Fruit fly (Drosophila melanogaster) whole organism, embryonic: ENCODE data around the gene CG13622.

Source experiments
- Adf1 ChIP-seq: fragments of 200-800 bp; sonication (Bioruptor generic); IDR thresholded peaks from 2 replicates; pipeline ENCODE4 v1.3.6; 2022; ENCODE audit warnings: missing biosample characterization, missing genetic modification characterization
- Atf3 ChIP-seq: fragments of 200-800 bp; sonication (Bioruptor generic); optimal IDR thresholded peaks from 3 replicates; lab custom pipeline; 2016; ENCODE audit warnings: missing biosample characterization, missing genetic modification characterization
- B-H1 ChIP-seq: fragments of 200-800 bp; sonication (Bioruptor generic); IDR thresholded peaks from 3 replicates; pipeline ENCODE4 v1.3.6; 2022; ENCODE audit warnings: missing biosample characterization, missing genetic modification characterization
- CG11093 ChIP-seq: fragments of 200-800 bp; sonication (Bioruptor generic); IDR thresholded peaks from 3 replicates; pipeline ENCODE4 v1.3.6; 2022; ENCODE audit warnings: missing biosample characterization, missing genetic modification characterization
- CG12155 ChIP-seq: fragments of 200-800 bp; sonication (Bioruptor generic); optimal IDR thresholded peaks from 3 replicates; lab custom pipeline; 2016; ENCODE audit warnings: missing biosample characterization, missing genetic modification characterization
- CG12391 ChIP-seq: fragments of 200-800 bp; sonication (Bioruptor generic); optimal IDR thresholded peaks from 3 replicates; lab custom pipeline; 2018; ENCODE audit warnings: missing biosample characterization, mild to moderate bottlenecking, missing genetic modification characterization, moderate library complexity
- CG12744 ChIP-seq: fragments of 200-800 bp; sonication (Bioruptor generic); optimal IDR thresholded peaks from 2 replicates; lab custom pipeline; 2016; ENCODE audit warnings: missing biosample characterization, missing genetic modification characterization
- CG12769 ChIP-seq: fragments of 200-800 bp; sonication (Bioruptor generic); optimal IDR thresholded peaks from 2 replicates; lab custom pipeline; 2019; ENCODE audit warnings: missing biosample characterization, mild to moderate bottlenecking, missing genetic modification characterization, moderate library complexity
- CG15514 ChIP-seq: fragments of 200-800 bp; sonication (Bioruptor generic); optimal IDR thresholded peaks from 3 replicates; lab custom pipeline; 2017; ENCODE audit warnings: missing biosample characterization, missing genetic modification characterization, mild to moderate bottlenecking, moderate library complexity, missing genetic modification reagents
- CG2889 ChIP-seq: fragments of 200-800 bp; sonication (Bioruptor generic); IDR thresholded peaks from 3 replicates; pipeline ENCODE4 v1.3.6; 2022; ENCODE audit warnings: missing biosample characterization, missing genetic modification characterization
- CG30431 ChIP-seq: fragments of 200-800 bp; sonication (Bioruptor generic); optimal IDR thresholded peaks from 2 replicates; lab custom pipeline; 2017; ENCODE audit warnings: missing biosample characterization, missing genetic modification characterization
- CG34376 ChIP-seq: fragments of 200-800 bp; sonication (Bioruptor generic); optimal IDR thresholded peaks from 2 replicates; lab custom pipeline; 2018; ENCODE audit warnings: missing biosample characterization, mild to moderate bottlenecking, missing genetic modification characterization
- CG42726 ChIP-seq: fragments of 200-800 bp; sonication (Bioruptor generic); IDR thresholded peaks from 2 replicates; pipeline ENCODE4 v1.3.6; 2022; ENCODE audit warnings: missing biosample characterization, missing genetic modification characterization; ENCODE audit not compliant: partially characterized antibody
- CG6272 ChIP-seq: fragments of 200-800 bp; sonication (Bioruptor generic); IDR thresholded peaks from 2 replicates; pipeline ENCODE4 v1.3.6; 2022; ENCODE audit warnings: missing biosample characterization, missing genetic modification characterization
- CG6689 ChIP-seq: fragments of 200-800 bp; sonication (Bioruptor generic); IDR thresholded peaks from 2 replicates; pipeline ENCODE4 v1.3.6; 2022; ENCODE audit warnings: missing biosample characterization, missing genetic modification characterization
- CG6791 ChIP-seq: fragments of 200-800 bp; sonication (Bioruptor generic); IDR thresholded peaks from 3 replicates; pipeline ENCODE4 v1.3.6; 2022; ENCODE audit warnings: missing biosample characterization, missing genetic modification characterization; ENCODE audit not compliant: partially characterized antibody
- CG6854 ChIP-seq: fragments of 200-800 bp; sonication (Bioruptor generic); optimal IDR thresholded peaks from 3 replicates; lab custom pipeline; 2017; ENCODE audit warnings: missing biosample characterization, mild to moderate bottlenecking, missing genetic modification characterization
- CG7271 ChIP-seq: fragments of 200-800 bp; sonication (Bioruptor generic); optimal IDR thresholded peaks from 2 replicates; lab custom pipeline; 2018; ENCODE audit warnings: missing biosample characterization, mild to moderate bottlenecking, missing genetic modification characterization, moderate library complexity
- CG8290 ChIP-seq, 3 experiments: fragments of 200-800 bp; sonication (Bioruptor generic); optimal IDR thresholded peaks; 2 replicates each; lab custom pipeline; 2016 to 2019; ENCODE audit warnings: missing biosample characterization in 3 of 3, missing genetic modification characterization in 3 of 3, mild to moderate bottlenecking in 2 of 3, moderate library complexity in 1 of 3
- CG8765 ChIP-seq: fragments of 200-800 bp; sonication (Bioruptor generic); IDR thresholded peaks from 2 replicates; pipeline ENCODE4 v1.3.6; 2022; ENCODE audit warnings: missing biosample characterization, missing genetic modification characterization
- CG9437 ChIP-seq: fragments of 200-800 bp; sonication (Bioruptor generic); optimal IDR thresholded peaks from 2 replicates; lab custom pipeline; 2018; ENCODE audit warnings: missing biosample characterization, mild to moderate bottlenecking, missing genetic modification characterization
- CG9727 ChIP-seq: fragments of 200-800 bp; sonication (Bioruptor generic); optimal IDR thresholded peaks from 3 replicates; lab custom pipeline; 2017; ENCODE audit warnings: missing biosample characterization, mild to moderate bottlenecking, missing genetic modification characterization
- CHES-1-like ChIP-seq: fragments of 200-800 bp; sonication (Bioruptor generic); optimal IDR thresholded peaks from 2 replicates; lab custom pipeline; 2016; ENCODE audit warnings: missing biosample characterization, missing genetic modification characterization
- Doc3 ChIP-seq: fragments of 200-800 bp; sonication (Bioruptor generic); IDR thresholded peaks from 3 replicates; pipeline ENCODE4 v1.3.6; 2022; ENCODE audit warnings: missing biosample characterization, missing genetic modification characterization; ENCODE audit not compliant: partially characterized antibody
- Dp ChIP-seq: fragments of 200-800 bp; sonication (Bioruptor generic); optimal IDR thresholded peaks from 2 replicates; lab custom pipeline; 2018; ENCODE audit warnings: missing biosample characterization, mild to moderate bottlenecking, missing genetic modification characterization, moderate library complexity
- Fer1 ChIP-seq: fragments of 200-800 bp; sonication (Bioruptor generic); optimal IDR thresholded peaks from 2 replicates; lab custom pipeline; 2017; ENCODE audit warnings: missing biosample characterization, mild to moderate bottlenecking, missing genetic modification characterization
- Mes4 ChIP-seq: fragments of 200-800 bp; sonication (Bioruptor generic); optimal IDR thresholded peaks from 2 replicates; lab custom pipeline; 2016; ENCODE audit warnings: missing biosample characterization, missing genetic modification characterization
- Rfx ChIP-seq: fragments of 200-800 bp; sonication (Bioruptor generic); IDR thresholded peaks from 2 replicates; pipeline ENCODE4 v1.3.6; 2022; ENCODE audit warnings: missing biosample characterization, missing genetic modification characterization
- Trl ChIP-seq, 3 experiments: fragments of >200 bp in 2 of 3; fragments of 200-800 bp in 1 of 3; sonication (Bioruptor generic) in 1 of 3; optimal IDR thresholded peaks; 2 replicates in 1 of 3; 3 replicates in 2 of 3; lab custom pipeline; 2016 to 2017; ENCODE audit warnings: missing biosample characterization in 1 of 3, missing genetic modification characterization in 1 of 3
- Xbp1 ChIP-seq: fragments of 200-800 bp; sonication (Bioruptor generic); optimal IDR thresholded peaks from 3 replicates; lab custom pipeline; 2016; ENCODE audit warnings: missing biosample characterization, mild to moderate bottlenecking, missing genetic modification characterization
- cad ChIP-seq: fragments of >200 bp; optimal IDR thresholded peaks from 2 replicates; lab custom pipeline; 2017; ENCODE audit warnings: missing biosample characterization, missing genetic modification characterization
- caup ChIP-seq: fragments of 200-800 bp; sonication (Bioruptor generic); optimal IDR thresholded peaks from 3 replicates; lab custom pipeline; 2017; ENCODE audit warnings: missing biosample characterization, mild to moderate bottlenecking, missing genetic modification characterization, moderate library complexity; ENCODE audit not compliant: severe bottlenecking
- chif ChIP-seq, 2 experiments: fragments of 200-800 bp; sonication (Bioruptor generic); optimal IDR thresholded peaks; 3 replicates each; lab custom pipeline; 2016; ENCODE audit warnings: missing biosample characterization in 2 of 2, missing genetic modification characterization in 2 of 2
- emc ChIP-seq: fragments of 200-800 bp; sonication (Bioruptor generic); optimal IDR thresholded peaks from 2 replicates; lab custom pipeline; 2016; ENCODE audit warnings: missing biosample characterization, missing genetic modification characterization
- grn ChIP-seq: fragments of 200-800 bp; sonication (Bioruptor generic); optimal IDR thresholded peaks from 3 replicates; lab custom pipeline; 2017; ENCODE audit warnings: missing biosample characterization, missing genetic modification characterization
- gt ChIP-seq: fragments of 200-800 bp; sonication (Bioruptor generic); IDR thresholded peaks from 2 replicates; pipeline ENCODE4 v1.3.6; 2022; ENCODE audit warnings: missing biosample characterization, missing genetic modification characterization
- hth ChIP-seq: fragments of >200 bp; optimal IDR thresholded peaks from 2 replicates; lab custom pipeline; 2017; ENCODE audit warnings: inconsistent platforms
- jigr1 ChIP-seq: fragments of 200-800 bp; sonication (Bioruptor generic); IDR thresholded peaks from 3 replicates; pipeline ENCODE4 v1.3.6; 2022; ENCODE audit warnings: missing biosample characterization, missing genetic modification characterization
- lbe ChIP-seq: fragments of 200-800 bp; sonication (Bioruptor generic); optimal IDR thresholded peaks from 2 replicates; lab custom pipeline; 2016; ENCODE audit warnings: missing biosample characterization, mild to moderate bottlenecking, missing genetic modification characterization
- luna ChIP-seq: fragments of 200-800 bp; sonication (Bioruptor generic); optimal IDR thresholded peaks from 2 replicates; lab custom pipeline; 2016; ENCODE audit warnings: missing biosample characterization, missing genetic modification characterization
- nau ChIP-seq: fragments of 200-800 bp; sonication (Bioruptor generic); optimal IDR thresholded peaks from 3 replicates; lab custom pipeline; 2017; ENCODE audit warnings: missing biosample characterization, mild to moderate bottlenecking, missing genetic modification characterization, missing genetic modification reagents
- odd ChIP-seq: fragments of 200-800 bp; sonication (Bioruptor generic); optimal IDR thresholded peaks from 2 replicates; lab custom pipeline; 2017; ENCODE audit warnings: missing biosample characterization, mild to moderate bottlenecking, missing genetic modification characterization
- onecut ChIP-seq: fragments of 200-800 bp; sonication (Bioruptor generic); IDR thresholded peaks from 2 replicates; pipeline ENCODE4 v1.3.6; 2022; ENCODE audit warnings: missing biosample characterization, missing genetic modification characterization
- pho ChIP-seq: fragments of 200-800 bp; sonication (Bioruptor generic); optimal IDR thresholded peaks from 2 replicates; lab custom pipeline; 2016; ENCODE audit warnings: missing biosample characterization, missing genetic modification characterization
- phol ChIP-seq: fragments of 200-800 bp; sonication (Bioruptor generic); optimal IDR thresholded peaks from 3 replicates; lab custom pipeline; 2018; ENCODE audit warnings: missing biosample characterization, mild to moderate bottlenecking, missing genetic modification characterization, moderate library complexity
- pzg ChIP-seq: fragments of 200-800 bp; sonication (Bioruptor generic); optimal IDR thresholded peaks from 3 replicates; lab custom pipeline; 2018; ENCODE audit warnings: missing biosample characterization, mild to moderate bottlenecking, missing genetic modification characterization, moderate library complexity
- ro ChIP-seq: fragments of 200-800 bp; sonication (Bioruptor generic); IDR thresholded peaks from 2 replicates; pipeline ENCODE4 v1.3.6; 2022; ENCODE audit warnings: missing biosample characterization, missing genetic modification characterization
- slbo ChIP-seq: fragments of 200-800 bp; sonication (Bioruptor generic); IDR thresholded peaks from 2 replicates; pipeline ENCODE4 v1.3.6; 2022; ENCODE audit warnings: missing biosample characterization, missing genetic modification characterization
- tin ChIP-seq: fragments of 200-800 bp; sonication (Bioruptor generic); optimal IDR thresholded peaks from 3 replicates; lab custom pipeline; 2016; ENCODE audit warnings: missing biosample characterization, missing genetic modification characterization
- tll ChIP-seq, 2 experiments: fragments of 200-800 bp in 1 of 2; fragments of >200 bp in 1 of 2; sonication (Bioruptor generic) in 1 of 2; optimal IDR thresholded peaks; 2 replicates each; lab custom pipeline; 2017 to 2019; ENCODE audit warnings: missing biosample characterization in 2 of 2, missing genetic modification characterization in 2 of 2, mild to moderate bottlenecking in 1 of 2, moderate library complexity in 1 of 2

The CG13622 gene

dm6 chr3R:24565748-24566239 lies 42.3 kb upstream of the CG13622 start (continued):
- TF ChIP-seq CG7271 (tag; lab: Kevin White, UChicago) (no peak), caup (GFP tag; lab: Kevin White, UChicago) (peak; percentile 85), CHES-1-like (GFP tag; lab: Kevin White, UChicago) (no peak), Mes4 (GFP tag; lab: Kevin White, UChicago) (peak; percentile 40), CG12769 (peak; percentile 48), Atf3 (GFP tag; lab: Kevin White, UChicago) (no peak), CG8290 (GFP tag; optimal IDR thresholded peaks at IDR 0.05; lab: Kevin White, UChicago) (peak; percentile 28), CG8290 (tag; optimal IDR thresholded peaks at IDR 0.05; lab: Kevin White, UChicago) (peak in 1 of 2 experiments; percentile 47), Trl (optimal IDR thresholded peaks at IDR 0.05; lab: Kevin White, UChicago) (peak; percentile 91 to 100), Trl (GFP tag; optimal IDR thresholded peaks at IDR 0.05; lab: Kevin White, UChicago) (peak; percentile 68), Rfx (GFP tag; lab: Robert Waterston, UW) (peak; percentile 49; the same call in 1 of the 2 replicates), chif (GFP tag; optimal IDR thresholded peaks at IDR 0.05; lab: Kevin White, UChicago) (peak in 1 of 2 experiments; percentile 14), cad (no peak), tin (GFP tag; lab: Kevin White, UChicago) (no peak), odd (GFP tag; lab: Kevin White, UChicago) (peak; percentile 71), B-H1 (no peak), CG11093 (no peak), CG2889 (GFP tag; lab: Robert Waterston, UW) (no peak), gt (no peak), CG9727 (GFP tag; lab: Kevin White, UChicago) (peak; percentile 12), emc (no peak), CG12155 (GFP tag; lab: Kevin White, UChicago) (no peak), Xbp1 (GFP tag; lab: Kevin White, UChicago) (no peak), CG8765 (GFP tag; lab: Robert Waterston, UW) (no peak), CG42726 (GFP tag; lab: Robert Waterston, UW) (no peak), CG15514 (GFP tag; lab: Kevin White, UChicago) (peak; percentile 79), CG6689 (no peak; the same call in 1 of the 2 replicates), jigr1 (GFP tag; lab: Robert Waterston, UW) (no peak), CG6854 (GFP tag; lab: Kevin White, UChicago) (no peak), CG34376 (GFP tag; lab: Kevin White, UChicago) (peak; percentile 96), slbo (GFP tag; lab: Robert Waterston, UW) (no peak), pho (GFP tag; lab: Kevin White, UChicago) (peak; percentile 32), CG12744 (GFP tag; lab: Kevin White, UChicago) (peak; percentile 19), luna (GFP tag; lab: Kevin White, UChicago) (no peak), CG6272 (GFP tag; lab: Robert Waterston, UW) (no peak), Dp (GFP tag; lab: Kevin White, UChicago) (peak; percentile 8), tll (GFP tag; optimal IDR thresholded peaks at IDR 0.05; lab: Kevin White, UChicago) (no peak), ro (no peak), CG12391 (peak; percentile 46), Adf1 (peak; percentile 51; the same call in 1 of the 2 replicates), hth (lab: Kevin White, UChicago) (no peak), lbe (GFP tag; lab: Kevin White, UChicago) (peak; percentile 78), nau (peak; percentile 87), phol (no peak), Doc3 (no peak), CG6791 (no peak), CG9437 (GFP tag; lab: Kevin White, UChicago) (no peak), pzg (GFP tag; lab: Kevin White, UChicago) (no peak), Fer1 (GFP tag; lab: Kevin White, UChicago) (peak; percentile 91), grn (GFP tag; lab: Kevin White, UChicago) (peak; percentile 49), CG30431 (GFP tag; lab: Kevin White, UChicago) (no peak), onecut (GFP tag; lab: Robert Waterston, UW) (peak; percentile 54)
